Worm (Caenorhabditis elegans) whole organism, L4/young adult: ENCODE data around the gene R05F9.7.

Experiments used
- W03F9.2 ChIP-seq: fragments of 150-350 bp; optimal IDR thresholded peaks from 2 replicates; lab custom pipeline; 2014; ENCODE audit warnings: missing biosample characterization, missing genetic modification characterization
- him-1 ChIP-seq: sonication (generic microtip); optimal IDR thresholded peaks from 2 replicates; lab custom pipeline; 2016; ENCODE audit warnings: missing genotype, missing genetic modification reagents, missing genetic modification characterization, missing compliant biosample characterization

ce11 chrII:4924729-4925128, 38.7 kb downstream of the R05F9.7 start:
- no peak for TF ChIP-seq W03F9.2 (tag; lab: Kevin White, UChicago)
- TF ChIP-seq him-1 (tag; lab: Kevin White, UChicago): no peak
